Worm (Caenorhabditis elegans) whole organism, early embryonic: ENCODE measurements around the gene Y56A3A.7.

Source experiments
- B0310.2 ChIP-seq: sonication (generic microtip); optimal IDR thresholded peaks from 2 replicates; lab custom pipeline; 2016; ENCODE audit warnings: mild to moderate bottlenecking, missing genetic modification characterization, missing compliant biosample characterization
- F13C5.2 ChIP-seq: sonication (generic microtip); optimal IDR thresholded peaks from 2 replicates; lab custom pipeline; 2017; ENCODE audit warnings: mild to moderate bottlenecking, missing genetic modification characterization, inconsistent platforms, missing compliant biosample characterization
- aly-1 ChIP-seq: sonication (generic microtip); optimal IDR thresholded peaks from 2 replicates; lab custom pipeline; 2016; ENCODE audit warnings: missing genetic modification characterization, missing compliant biosample characterization
- ama-1 ChIP-seq: fragments of 150-350 bp; optimal IDR thresholded peaks from 2 replicates; lab custom pipeline; 2014
- ceh-13 ChIP-seq: fragments of 200-800 bp; sonication (Bioruptor generic); optimal IDR thresholded peaks from 2 replicates; lab custom pipeline; 2018; ENCODE audit warnings: mild to moderate bottlenecking, missing genetic modification characterization, missing compliant biosample characterization
- ceh-36 ChIP-seq: sonication (generic microtip); optimal IDR thresholded peaks from 2 replicates; lab custom pipeline; 2016; ENCODE audit warnings: missing genetic modification characterization, inconsistent platforms, missing compliant biosample characterization
- ets-7 ChIP-seq: sonication (generic microtip); optimal IDR thresholded peaks from 2 replicates; lab custom pipeline; 2016; ENCODE audit warnings: missing genotype, missing genetic modification characterization, missing compliant biosample characterization
- flt-1 ChIP-seq: fragments of 200-800 bp; sonication (Bioruptor generic); IDR thresholded peaks from 2 replicates; pipeline ENCODE4 v1.3.6; 2022; ENCODE audit warnings: missing genetic modification characterization, missing compliant biosample characterization
- hmbx-1 ChIP-seq: sonication (generic microtip); optimal IDR thresholded peaks from 2 replicates; lab custom pipeline; 2016; ENCODE audit warnings: mild to moderate bottlenecking, missing genetic modification characterization, missing compliant biosample characterization
- hnd-1 ChIP-seq: sonication (generic microtip); optimal IDR thresholded peaks from 2 replicates; lab custom pipeline; 2016; ENCODE audit warnings: missing genetic modification characterization, missing compliant biosample characterization
- scrt-1 ChIP-seq: fragments of 200-800 bp; sonication (Bioruptor generic); IDR thresholded peaks from 2 replicates; pipeline ENCODE4 v1.3.6; 2022; ENCODE audit warnings: missing genetic modification characterization, missing compliant biosample characterization
- sea-1 ChIP-seq: fragments of 200-800 bp; sonication (Bioruptor generic); conservative IDR thresholded peaks from 2 replicates; pipeline ENCODE4 v1.3.6; 2022; ENCODE audit warnings: missing genetic modification characterization, missing compliant biosample characterization
- tbx-37 ChIP-seq: fragments of 200-800 bp; sonication (Bioruptor generic); conservative IDR thresholded peaks from 2 replicates; pipeline ENCODE4 v1.3.6; 2022; ENCODE audit warnings: missing genetic modification reagents, missing genetic modification characterization, missing compliant biosample characterization

DNA sequence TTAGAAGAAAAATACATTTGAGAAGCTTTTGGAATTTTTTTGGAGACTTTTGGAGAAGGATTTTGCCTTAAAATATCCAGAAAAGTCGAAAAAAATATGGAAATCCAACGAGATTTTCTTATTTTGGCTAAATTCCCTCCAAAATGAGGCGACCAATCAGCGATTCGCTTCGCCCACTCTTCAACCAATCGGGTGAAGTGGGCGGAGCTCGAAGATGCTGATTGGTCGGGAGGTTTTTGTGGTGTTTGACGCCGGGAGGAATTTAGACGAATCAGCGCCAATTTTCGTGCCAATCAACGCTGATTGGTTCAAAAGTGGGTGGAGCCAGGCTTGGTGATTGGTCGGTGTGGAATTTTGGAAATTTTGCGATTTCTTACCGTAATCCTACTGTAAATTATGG is 33.9 kb upstream of the Y56A3A.7 start:
- TF ChIP-seq B0310.2 (tag; lab: Kevin White, UChicago) (no peak), F13C5.2 (tag; lab: Kevin White, UChicago) (no peak), hnd-1 (tag; lab: Kevin White, UChicago) (no peak), ceh-13 (GFP tag; lab: Kevin White, UChicago) (no peak), tbx-37 (GFP tag; lab: Robert Waterston, UW) (no peak), ama-1 (no peak), hmbx-1 (tag; lab: Kevin White, UChicago) (no peak), aly-1 (tag; lab: Kevin White, UChicago) (no peak), ets-7 (tag; lab: Kevin White, UChicago) (no peak), ceh-36 (no peak), scrt-1 (GFP tag; lab: Robert Waterston, UW) (no peak), flt-1 (GFP tag; lab: Robert Waterston, UW) (no peak), sea-1 (no peak)
